Fruit fly (Drosophila melanogaster) whole organism, pupa: ENCODE measurements around the gene CG6409.

Experiments used
- CG15710 ChIP-seq: fragments of 200-800 bp; sonication (Bioruptor generic); optimal IDR thresholded peaks from 2 replicates; lab custom pipeline; 2018; ENCODE audit warnings: missing biosample characterization, mild to moderate bottlenecking, missing genetic modification characterization, moderate library complexity
- CG17806 ChIP-seq: fragments of 200-800 bp; sonication (Bioruptor generic); optimal IDR thresholded peaks from 2 replicates; lab custom pipeline; 2018; ENCODE audit warnings: missing biosample characterization, mild to moderate bottlenecking, missing genetic modification characterization, moderate library complexity
- CG34367 ChIP-seq: fragments of 200-800 bp; sonication (Bioruptor generic); optimal IDR thresholded peaks from 2 replicates; lab custom pipeline; 2018; ENCODE audit warnings: missing biosample characterization, mild to moderate bottlenecking, missing genetic modification characterization
- CG8301 ChIP-seq: fragments of 200-800 bp; sonication (Bioruptor generic); optimal IDR thresholded peaks from 2 replicates; lab custom pipeline; 2018; ENCODE audit warnings: missing biosample characterization, mild to moderate bottlenecking, missing genetic modification characterization
- CG9948 ChIP-seq: fragments of 200-800 bp; sonication (Bioruptor generic); optimal IDR thresholded peaks from 2 replicates; lab custom pipeline; 2018; ENCODE audit warnings: missing biosample characterization, mild to moderate bottlenecking, missing genetic modification characterization, moderate library complexity
- D1 ChIP-seq: fragments of 200-800 bp; sonication (Bioruptor generic); optimal IDR thresholded peaks from 2 replicates; lab custom pipeline; 2018; ENCODE audit warnings: missing biosample characterization, mild to moderate bottlenecking, missing genetic modification characterization, moderate library complexity
- EcR ChIP-seq: fragments of 200-800 bp; sonication (Bioruptor generic); optimal IDR thresholded peaks from 3 replicates; lab custom pipeline; 2019; ENCODE audit warnings: missing biosample characterization, missing genetic modification characterization, mild to moderate bottlenecking, moderate library complexity, missing genetic modification reagents
- Pif1B ChIP-seq: fragments of 200-800 bp; sonication (Bioruptor generic); optimal IDR thresholded peaks from 3 replicates; lab custom pipeline; 2016; ENCODE audit warnings: missing biosample characterization, missing genetic modification characterization
- Snoo ChIP-seq: fragments of 200-800 bp; sonication (Bioruptor generic); optimal IDR thresholded peaks from 3 replicates; lab custom pipeline; 2017; ENCODE audit warnings: missing biosample characterization, mild to moderate bottlenecking, missing genetic modification characterization, inconsistent platforms
- rn ChIP-seq: fragments of 200-800 bp; sonication (Bioruptor generic); IDR thresholded peaks from 2 replicates; pipeline ENCODE4 v1.3.6; 2022; ENCODE audit warnings: missing biosample characterization, missing genetic modification characterization

DNA sequence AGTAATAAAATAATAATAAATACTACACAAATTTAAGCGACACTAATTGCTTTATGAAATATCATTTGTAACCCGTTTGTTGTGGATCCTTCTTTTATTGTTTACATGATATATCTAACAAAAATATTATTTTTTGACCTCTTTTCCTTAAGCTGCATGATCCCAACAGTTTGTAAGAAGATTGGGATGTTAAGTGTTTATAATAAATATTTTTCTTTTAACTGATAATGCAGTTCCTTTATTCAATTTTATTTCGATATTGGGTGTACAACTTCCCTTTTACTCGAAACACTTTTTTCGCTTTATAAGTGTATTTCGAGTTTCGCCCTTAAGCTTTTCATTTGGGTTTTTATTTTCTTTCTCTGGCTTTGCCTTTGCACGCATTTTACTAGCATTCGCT lies 28.6 kb downstream of the CG6409 start:
- TF ChIP-seq CG8301 (tag; lab: Kevin White, UChicago): no peak
- TF ChIP-seq D1 (tag; lab: Kevin White, UChicago): no peak
- TF ChIP-seq CG15710 (tag; lab: Kevin White, UChicago): no peak
- TF ChIP-seq rn (GFP tag; lab: Robert Waterston, UW): no peak
- TF ChIP-seq Pif1B (GFP tag; lab: Kevin White, UChicago): no peak
- peak; percentile 16 for TF ChIP-seq CG17806 (tag; lab: Kevin White, UChicago)
- no peak for TF ChIP-seq CG34367 (tag; lab: Kevin White, UChicago)
- TF ChIP-seq Snoo (tag; lab: Kevin White, UChicago): no peak
- no peak for TF ChIP-seq EcR (GFP tag; lab: Kevin White, UChicago)
- TF ChIP-seq CG9948 (tag; lab: Kevin White, UChicago): peak; percentile 50
